Fruit fly (Drosophila melanogaster): ENCODE data around the gene Pss.

Pss gene

dm6 chr3L:20487649-20488048, 38.3 kb downstream of the Pss start:
- no peak for TF ChIP-seq noc (tag; optimal IDR thresholded peaks at IDR 0.05)

- peak; percentile 88 for TF ChIP-seq noc (tag; optimal IDR thresholded peaks at IDR 0.05)
These were observed 51.2 kb downstream of the Pss start for dm6 chr3L:20474789-20475208.

dm6 chr3L:20474197-20474788, 51.7 kb downstream of the Pss start, which contains the start of gene isoQC:
TSS of gene isoQC (plus strand) at chr3L:20474466.
- TF ChIP-seq noc (tag; optimal IDR thresholded peaks at IDR 0.05), result no peak

dm6 chr3L:20473021-20473799, 52.8 kb downstream of the Pss start, which contains the start of the genes CG32428 and CG5969:
TSS of gene CG32428 (minus strand) at chr3L:20473723.
TSS of gene CG5969 (plus strand) at chr3L:20473783.
- TF ChIP-seq noc (tag; optimal IDR thresholded peaks at IDR 0.05), result peak; percentile 61

- no peak for TF ChIP-seq noc (tag; optimal IDR thresholded peaks at IDR 0.05)
These were observed 53.4 kb downstream of the Pss start for dm6 chr3L:20472607-20473006.
